Worm (Caenorhabditis elegans): ENCODE measurements around the gene ire-1.

DNA sequence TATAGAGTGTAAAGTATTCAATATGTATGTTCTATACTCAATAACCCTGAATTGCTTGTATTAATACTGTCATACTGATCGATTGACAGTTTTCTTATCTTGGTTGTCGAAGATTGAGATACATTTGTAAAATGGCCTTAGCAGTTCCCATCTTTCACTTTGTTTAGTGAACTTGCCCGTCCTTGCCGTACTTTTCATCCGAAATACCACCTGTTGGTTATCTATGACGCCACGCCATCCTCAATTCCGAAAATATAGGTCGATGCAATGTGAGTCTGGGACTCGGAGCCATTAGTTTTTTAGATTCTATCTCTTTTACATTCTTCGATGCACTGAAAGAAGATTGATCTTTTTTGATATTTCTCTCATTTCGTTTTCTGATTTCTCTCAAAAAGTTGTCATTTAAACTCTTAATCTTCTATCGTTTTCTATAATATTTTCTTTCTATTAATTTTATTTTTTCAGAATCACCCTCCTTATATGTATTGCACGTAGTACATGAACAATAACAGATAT, 4.8 kb upstream of the ire-1 start, which contains the start of gene ulp-4:
- TF ChIP-seq nhr-12 (tag; optimal IDR thresholded peaks at IDR 0.05) (no peak), ztf-11 (tag; optimal IDR thresholded peaks at IDR 0.05) (no peak), snpc-4 (tag; optimal IDR thresholded peaks at IDR 0.05) (no peak), mab-5 (tag; optimal IDR thresholded peaks at IDR 0.05) (no peak), nhr-237 (tag; optimal IDR thresholded peaks at IDR 0.05) (no peak)
